Fruit fly (Drosophila melanogaster): ENCODE results near the gene bnb.
A peak's percentile ranks its signal among the peaks of the same experiment; 100 is the strongest.

The bnb gene

DNA sequence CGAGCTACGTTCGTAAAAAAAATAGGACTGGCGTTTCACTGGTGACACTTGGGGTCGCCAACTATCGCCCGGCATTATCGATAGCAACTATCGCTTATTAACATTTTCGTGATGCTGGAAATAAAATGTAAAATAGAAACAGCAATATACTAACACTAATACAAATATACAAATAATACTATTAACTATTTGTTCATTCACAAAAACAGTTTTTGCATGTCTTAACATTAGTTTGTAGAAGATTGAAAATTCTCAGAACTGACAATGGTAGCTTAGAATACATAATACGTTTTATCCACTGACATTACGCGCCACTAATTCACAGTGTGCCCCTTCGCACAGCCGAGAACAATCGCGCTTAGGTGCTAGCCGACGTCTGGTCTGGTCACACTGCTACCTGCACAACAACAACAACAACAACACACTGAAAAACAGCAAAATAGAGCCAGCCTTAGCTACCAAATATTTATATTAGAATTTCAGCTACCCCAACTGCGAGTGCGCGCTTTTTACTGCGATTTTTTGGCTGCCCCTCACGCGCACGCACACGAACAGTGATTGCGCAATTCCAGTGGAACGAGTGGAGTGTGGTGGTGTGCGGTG, 9.2 kb downstream of the bnb start, which contains the start of the genes CG6961 and S6KL (continued):
- TF ChIP-seq scrt (GFP tag; optimal IDR thresholded peaks at IDR 0.05) (no peak), CG4730 (GFP tag; IDR thresholded peaks at IDR 0.05) (no peak), amos (GFP tag; IDR thresholded peaks at IDR 0.05; ENCODE audit: partially characterized antibody) (peak; percentile 77), CG13287 (GFP tag; IDR thresholded peaks at IDR 0.05; ENCODE audit: partially characterized antibody) (peak; percentile 79), CG9817 (tag; optimal IDR thresholded peaks at IDR 0.05) (peak; percentile 30), CG11398 (GFP tag; optimal IDR thresholded peaks at IDR 0.05) (no peak), Hand (GFP tag; optimal IDR thresholded peaks at IDR 0.05) (no peak), CG15479 (GFP tag; optimal IDR thresholded peaks at IDR 0.05) (peak; percentile 1), CG8359 (GFP tag; optimal IDR thresholded peaks at IDR 0.05; ENCODE audit: borderline replicate concordance) (no peak), CG12071 (GFP tag; optimal IDR thresholded peaks at IDR 0.05) (no peak), HLH54F (GFP tag; optimal IDR thresholded peaks at IDR 0.05) (no peak), CG14014 (GFP tag; IDR thresholded peaks at IDR 0.05) (no peak), CG9932 (GFP tag; IDR thresholded peaks at IDR 0.05) (peak; percentile 46; the same call in 1 of the 2 replicates), CG10431 (GFP tag; optimal IDR thresholded peaks at IDR 0.05) (no peak), nau (GFP tag; optimal IDR thresholded peaks at IDR 0.05) (no peak), Pdp1 (GFP tag; optimal IDR thresholded peaks at IDR 0.05) (peak in 1 of 2 experiments; percentile 97), CG1024 (GFP tag; IDR thresholded peaks at IDR 0.05) (0 out of 2 replicates have a peak, but pooled peaks have one; percentile 34), gcm (GFP tag; optimal IDR thresholded peaks at IDR 0.05) (no peak), salm (tag; optimal IDR thresholded peaks at IDR 0.05) (no peak), Hmr (GFP tag; optimal IDR thresholded peaks at IDR 0.05) (peak; percentile 11), inv (GFP tag; IDR thresholded peaks at IDR 0.05; ENCODE audit: partially characterized antibody) (peak; percentile 79), kah (GFP tag; optimal IDR thresholded peaks at IDR 0.05) (no peak), MESR4 (GFP tag; optimal IDR thresholded peaks at IDR 0.05) (peak; percentile 83), ranshi (GFP tag; IDR thresholded peaks at IDR 0.05) (no peak), CG16779 (GFP tag; IDR thresholded peaks at IDR 0.05) (no peak), CG2116 (GFP tag; optimal IDR thresholded peaks at IDR 0.05) (peak; percentile 50), da (GFP tag; optimal IDR thresholded peaks at IDR 0.05) (no peak), Dref (GFP tag; IDR thresholded peaks at IDR 0.05) (peak; percentile 57), YL-1 (GFP tag; optimal IDR thresholded peaks at IDR 0.05) (peak; percentile 70), CG43689 (GFP tag; IDR thresholded peaks at IDR 0.05) (no peak), CG34422 (GFP tag; IDR thresholded peaks at IDR 0.05) (no peak), chm (GFP tag; IDR thresholded peaks at IDR 0.05) (no peak), Rx (GFP tag; IDR thresholded peaks at IDR 0.05) (no peak), NC2α (GFP tag; optimal IDR thresholded peaks at IDR 0.05) (no peak), lilli (GFP tag; optimal IDR thresholded peaks at IDR 0.05) (peak; percentile 14), twi (tag; optimal IDR thresholded peaks at IDR 0.05) (no peak), CG10366 (GFP tag; IDR thresholded peaks at IDR 0.05) (no peak), Sox102F (GFP tag; optimal IDR thresholded peaks at IDR 0.05) (no peak), Hsf (GFP tag; optimal IDR thresholded peaks at IDR 0.05) (no peak), CG2678 (tag; optimal IDR thresholded peaks at IDR 0.05) (no peak), Hmx (GFP tag; optimal IDR thresholded peaks at IDR 0.05) (no peak), CG13296 (GFP tag; optimal IDR thresholded peaks at IDR 0.05) (no peak), org-1 (GFP tag; optimal IDR thresholded peaks at IDR 0.05) (no peak), CG6654 (GFP tag; optimal IDR thresholded peaks at IDR 0.05) (no peak), CG4404 (GFP tag; IDR thresholded peaks at IDR 0.05) (no peak), ind (GFP tag; optimal IDR thresholded peaks at IDR 0.05) (no peak), al (GFP tag; IDR thresholded peaks at IDR 0.05) (no peak), ham (GFP tag; IDR thresholded peaks at IDR 0.05) (no peak), CG2712 (tag; optimal IDR thresholded peaks at IDR 0.05) (peak; percentile 22), bbx (GFP tag; IDR thresholded peaks at IDR 0.05; ENCODE audit: partially characterized antibody) (peak; percentile 55; the same call in 1 of the 2 replicates)
